Fruit fly (Drosophila melanogaster) whole organism, adult: ENCODE data around the gene CG10803.

ENCODE experiments used
- CG11617 ChIP-seq: fragments of 200-800 bp; sonication (Bioruptor generic); optimal IDR thresholded peaks from 2 replicates; lab custom pipeline; 2017; ENCODE audit warnings: mild to moderate bottlenecking, missing biosample characterization, missing genetic modification reagents, missing genetic modification characterization
- CG12768 ChIP-seq: fragments of 200-800 bp; sonication (Bioruptor generic); optimal IDR thresholded peaks from 2 replicates; lab custom pipeline; 2017; ENCODE audit warnings: missing biosample characterization, missing genetic modification characterization, mild to moderate bottlenecking, moderate library complexity, missing genetic modification reagents
- CG14711 ChIP-seq: fragments of 200-800 bp; sonication (Bioruptor generic); optimal IDR thresholded peaks from 2 replicates; lab custom pipeline; 2018; ENCODE audit warnings: missing biosample characterization, mild to moderate bottlenecking, missing genetic modification characterization, moderate library complexity
- CG1620 ChIP-seq: fragments of 200-800 bp; sonication (Bioruptor generic); optimal IDR thresholded peaks from 2 replicates; lab custom pipeline; 2016; ENCODE audit warnings: missing biosample characterization, missing genetic modification characterization
- CG33017 ChIP-seq: fragments of 200-800 bp; sonication (Bioruptor generic); optimal IDR thresholded peaks from 2 replicates; lab custom pipeline; 2018; ENCODE audit warnings: missing biosample characterization, mild to moderate bottlenecking, missing genetic modification characterization, moderate library complexity
- CG5204 ChIP-seq: fragments of 200-800 bp; sonication (Bioruptor generic); optimal IDR thresholded peaks from 2 replicates; lab custom pipeline; 2016; ENCODE audit warnings: missing biosample characterization, missing genetic modification characterization
- CG7045 ChIP-seq: fragments of 200-800 bp; sonication (Bioruptor generic); optimal IDR thresholded peaks from 2 replicates; lab custom pipeline; 2017; ENCODE audit warnings: missing biosample characterization, mild to moderate bottlenecking, missing genetic modification characterization
- CG7101 ChIP-seq: fragments of 200-800 bp; sonication (Bioruptor generic); optimal IDR thresholded peaks from 2 replicates; lab custom pipeline; 2018; ENCODE audit warnings: missing biosample characterization, mild to moderate bottlenecking, missing genetic modification characterization, moderate library complexity
- Clk ChIP-seq: fragments of 200-800 bp; sonication (Bioruptor generic); optimal IDR thresholded peaks from 2 replicates; lab custom pipeline; 2017; ENCODE audit warnings: missing biosample characterization, missing genetic modification characterization
- Crg-1 ChIP-seq: fragments of 200-800 bp; sonication (Bioruptor generic); optimal IDR thresholded peaks from 2 replicates; lab custom pipeline; 2016; ENCODE audit warnings: missing biosample characterization, missing genetic modification characterization
- Hr96 ChIP-seq: fragments of 200-800 bp; sonication (Bioruptor generic); optimal IDR thresholded peaks from 2 replicates; lab custom pipeline; 2016; ENCODE audit warnings: missing biosample characterization, missing genetic modification characterization
- Mnt ChIP-seq: fragments of 200-800 bp; sonication (Bioruptor generic); optimal IDR thresholded peaks from 2 replicates; lab custom pipeline; 2016; ENCODE audit warnings: missing biosample characterization, mild to moderate bottlenecking, missing genetic modification characterization
- bab1 ChIP-seq: fragments of 200-800 bp; sonication (Bioruptor generic); optimal IDR thresholded peaks from 3 replicates; lab custom pipeline; 2019; ENCODE audit warnings: missing biosample characterization, mild to moderate bottlenecking, missing genetic modification characterization, moderate library complexity
- cic ChIP-seq: fragments of 200-800 bp; sonication (Bioruptor generic); optimal IDR thresholded peaks from 2 replicates; lab custom pipeline; 2017; ENCODE audit warnings: missing biosample characterization, mild to moderate bottlenecking, missing genetic modification characterization, moderate library complexity
- cnc ChIP-seq, 2 experiments: fragments of >200 bp; optimal IDR thresholded peaks; 2 replicates each; lab custom pipeline; 2017
- kay ChIP-seq: fragments of 200-800 bp; sonication (Bioruptor generic); peaks from one replicate; lab custom pipeline; 2016; ENCODE audit warnings: missing biosample characterization, missing genetic modification characterization, borderline replicate concordance
- ovo ChIP-seq: fragments of 200-800 bp; sonication (Bioruptor generic); optimal IDR thresholded peaks from 2 replicates; lab custom pipeline; 2016; ENCODE audit warnings: missing biosample characterization, missing genetic modification characterization
- pad ChIP-seq: fragments of 200-800 bp; sonication (Bioruptor generic); optimal IDR thresholded peaks from 3 replicates; lab custom pipeline; 2017; ENCODE audit warnings: missing biosample characterization, missing genetic modification characterization, mild to moderate bottlenecking, moderate library complexity, missing genetic modification reagents
- tj ChIP-seq: fragments of 200-800 bp; sonication (Bioruptor generic); optimal IDR thresholded peaks from 3 replicates; lab custom pipeline; 2017; ENCODE audit warnings: missing biosample characterization, mild to moderate bottlenecking, missing genetic modification characterization, moderate library complexity
- toe ChIP-seq: fragments of 200-800 bp; sonication (Bioruptor generic); optimal IDR thresholded peaks from 2 replicates; lab custom pipeline; 2016; ENCODE audit warnings: missing biosample characterization, missing genetic modification characterization

CG10803 gene

DNA sequence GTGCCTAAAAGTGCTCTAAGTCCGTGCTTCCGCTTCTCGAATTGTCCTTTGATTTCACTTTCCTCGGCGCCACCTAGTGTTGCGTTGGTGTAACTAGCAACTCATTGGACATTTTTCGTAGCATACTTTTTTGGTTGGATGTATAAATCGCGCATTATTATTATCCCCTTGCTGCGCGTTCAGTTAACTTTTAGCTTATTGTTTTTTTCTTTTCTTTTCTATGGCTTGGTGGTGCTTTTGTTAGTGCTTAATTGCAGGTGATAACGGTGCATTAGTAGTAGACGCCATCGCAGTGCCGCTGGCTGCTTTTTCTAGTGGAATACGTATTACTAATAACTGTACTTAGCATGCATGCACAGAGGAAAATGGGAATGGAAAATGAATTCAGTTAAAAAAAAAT lies 4.4 kb upstream of the CG10803 start:
- TF ChIP-seq Crg-1 (GFP tag; lab: Kevin White, UChicago) (peak; percentile 9), CG7101 (tag; lab: Kevin White, UChicago) (peak; percentile 37), Hr96 (GFP tag; lab: Kevin White, UChicago) (peak; percentile 40), CG1620 (no peak), toe (GFP tag; lab: Kevin White, UChicago) (peak; percentile 19), Clk (GFP tag; lab: Kevin White, UChicago) (no peak), bab1 (GFP tag; lab: Kevin White, UChicago) (peak; percentile 37), ovo (GFP tag; lab: Kevin White, UChicago) (peak; percentile 72), tj (GFP tag; lab: Kevin White, UChicago) (peak; percentile 40), Mnt (GFP tag; lab: Kevin White, UChicago) (peak; percentile 16), CG7045 (GFP tag; lab: Kevin White, UChicago) (no peak), pad (GFP tag; lab: Kevin White, UChicago) (peak; percentile 76), cic (GFP tag; lab: Kevin White, UChicago) (peak; percentile 67), CG5204 (GFP tag; lab: Kevin White, UChicago) (no peak), CG11617 (peak; percentile 22), kay (GFP tag; lab: Kevin White, UChicago) (no peak), CG12768 (peak; percentile 8), CG33017 (tag; lab: Kevin White, UChicago) (peak; percentile 56), cnc (optimal IDR thresholded peaks at IDR 0.05; lab: Kevin White, UChicago) (no peak), CG14711 (tag; lab: Kevin White, UChicago) (peak; percentile 31)

DNA sequence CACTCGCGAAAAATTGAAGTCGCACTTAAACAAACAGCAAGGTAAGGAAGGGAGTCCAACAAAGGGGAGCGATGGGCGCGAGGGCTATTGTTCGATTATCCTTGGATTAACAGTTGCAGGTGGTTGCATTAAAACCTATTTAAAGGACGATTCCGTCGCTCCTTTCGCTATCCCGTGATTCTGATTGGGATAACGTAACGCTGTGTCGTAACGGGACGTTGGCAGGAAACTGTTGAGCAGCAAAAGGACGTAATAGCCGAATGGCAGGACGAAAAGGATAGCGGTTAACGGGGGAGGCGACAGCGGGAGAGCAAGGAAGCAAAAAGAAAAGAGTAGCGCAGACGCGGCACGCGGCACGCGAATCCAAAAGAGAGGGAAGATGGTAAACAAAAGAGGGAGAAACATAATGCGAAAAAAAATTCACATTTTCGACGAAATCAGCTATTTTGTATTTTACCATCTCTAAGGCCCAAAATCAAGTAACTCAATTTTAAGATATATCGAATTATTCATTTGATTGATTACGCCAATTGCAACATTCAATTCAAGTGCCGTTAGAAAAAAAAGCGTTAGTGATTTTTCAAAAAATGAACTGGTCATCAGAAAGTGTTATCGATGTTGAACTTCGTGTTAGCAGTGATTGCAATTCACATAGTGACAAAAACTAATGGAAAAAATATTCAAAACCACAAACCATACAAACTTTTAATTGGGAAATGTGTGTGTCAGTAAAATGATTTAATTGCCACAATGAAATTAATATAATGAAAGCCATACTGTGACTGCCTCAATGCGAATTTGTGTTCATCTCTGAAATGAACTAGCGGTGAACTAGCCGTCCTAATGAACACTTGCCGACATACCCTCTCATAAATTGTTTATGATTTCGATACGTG lies 3.1 kb upstream of the CG10803 start, which contains the start of the genes CG10804 and CG10802:
CG10804 (minus strand) TSS at position 204 of the 896 bp plus-strand sequence.
CG10802 (plus strand) TSS at position 847 of the 896 bp plus-strand sequence.
- peak; percentile 19 for TF ChIP-seq Clk (GFP tag; lab: Kevin White, UChicago)
- TF ChIP-seq CG1620 = peak; percentile 91
- peak; percentile 75 for TF ChIP-seq Crg-1 (GFP tag; lab: Kevin White, UChicago)
- TF ChIP-seq CG7045 (GFP tag; lab: Kevin White, UChicago) = no peak
- no peak for TF ChIP-seq cic (GFP tag; lab: Kevin White, UChicago)
- peak; percentile 89 for TF ChIP-seq tj (GFP tag; lab: Kevin White, UChicago)
- TF ChIP-seq CG14711 (tag; lab: Kevin White, UChicago) = peak; percentile 73
- peak; percentile 69 for TF ChIP-seq Mnt (GFP tag; lab: Kevin White, UChicago)
- peak; percentile 80 for TF ChIP-seq CG5204 (GFP tag; lab: Kevin White, UChicago)
- peak; percentile 32 for TF ChIP-seq CG33017 (tag; lab: Kevin White, UChicago)
- no peak for TF ChIP-seq Hr96 (GFP tag; lab: Kevin White, UChicago)
- peak; percentile 37 for TF ChIP-seq pad (GFP tag; lab: Kevin White, UChicago)
- peak; percentile 57 for TF ChIP-seq CG11617
- TF ChIP-seq CG7101 (tag; lab: Kevin White, UChicago) = peak; percentile 73
- no peak for TF ChIP-seq cnc (optimal IDR thresholded peaks at IDR 0.05; lab: Kevin White, UChicago)
- no peak for TF ChIP-seq kay (GFP tag; lab: Kevin White, UChicago)
- TF ChIP-seq CG12768 = peak; percentile 39
- TF ChIP-seq toe (GFP tag; lab: Kevin White, UChicago) = peak; percentile 76
- TF ChIP-seq ovo (GFP tag; lab: Kevin White, UChicago) = peak; percentile 85
- peak; percentile 91 for TF ChIP-seq bab1 (GFP tag; lab: Kevin White, UChicago)

DNA sequence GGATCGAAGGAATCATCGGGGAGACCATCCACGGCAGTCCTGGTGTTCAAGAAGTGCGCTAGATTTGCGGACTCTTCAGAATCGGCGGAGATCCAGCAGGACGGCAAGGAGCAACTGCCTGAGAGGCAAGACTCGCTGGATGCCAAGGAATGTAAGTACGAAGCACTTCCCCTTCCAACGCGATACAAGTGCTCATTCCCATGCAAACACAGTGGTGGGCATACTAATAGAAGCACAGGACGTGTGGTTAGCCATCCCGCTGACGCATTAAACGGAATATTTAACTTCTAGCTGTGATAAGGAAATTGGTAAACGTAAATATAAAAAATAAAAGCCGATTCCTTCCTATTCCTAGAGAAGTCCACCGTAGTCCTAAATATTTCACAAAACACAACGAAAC lies 421 bp downstream of the CG10803 start:
- no peak for TF ChIP-seq Hr96 (GFP tag; lab: Kevin White, UChicago)
- no peak for TF ChIP-seq ovo (GFP tag; lab: Kevin White, UChicago)
- no peak for TF ChIP-seq kay (GFP tag; lab: Kevin White, UChicago)
- no peak for TF ChIP-seq Mnt (GFP tag; lab: Kevin White, UChicago)
- no peak for TF ChIP-seq Clk (GFP tag; lab: Kevin White, UChicago)
- TF ChIP-seq toe (GFP tag; lab: Kevin White, UChicago) = no peak
- TF ChIP-seq pad (GFP tag; lab: Kevin White, UChicago) = no peak
- no peak for TF ChIP-seq Crg-1 (GFP tag; lab: Kevin White, UChicago)
- TF ChIP-seq cic (GFP tag; lab: Kevin White, UChicago) = no peak
- TF ChIP-seq CG33017 (tag; lab: Kevin White, UChicago) = no peak
- no peak for TF ChIP-seq bab1 (GFP tag; lab: Kevin White, UChicago)
- TF ChIP-seq CG12768 = no peak
- no peak for TF ChIP-seq CG1620
- TF ChIP-seq CG11617 = no peak
- no peak for TF ChIP-seq CG14711 (tag; lab: Kevin White, UChicago)

DNA sequence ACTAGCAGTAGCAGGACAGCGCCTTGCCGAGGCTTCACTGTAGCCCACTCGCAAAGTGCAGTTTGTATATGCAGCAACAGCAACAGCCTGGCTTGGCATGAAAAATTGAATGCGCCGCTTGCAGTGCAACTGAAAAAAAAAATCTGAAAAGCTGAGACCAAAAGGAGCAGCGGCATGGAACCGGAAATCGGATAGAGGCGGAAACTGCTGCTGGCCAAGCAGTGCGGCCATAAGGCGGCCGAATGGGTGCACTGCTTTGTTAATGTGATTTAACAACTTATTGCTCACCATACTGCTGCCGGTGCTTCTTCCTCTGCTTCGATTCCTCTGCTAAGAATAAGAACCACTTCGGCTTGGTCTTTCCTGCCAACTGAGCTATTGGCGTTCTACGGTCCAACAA lies 18.8 kb downstream of the CG10803 start:
- no peak for TF ChIP-seq tj (GFP tag; lab: Kevin White, UChicago)
- no peak for TF ChIP-seq Crg-1 (GFP tag; lab: Kevin White, UChicago)
- TF ChIP-seq CG7101 (tag; lab: Kevin White, UChicago) = no peak
- TF ChIP-seq CG1620 = no peak
- TF ChIP-seq cic (GFP tag; lab: Kevin White, UChicago) = no peak
- no peak for TF ChIP-seq CG7045 (GFP tag; lab: Kevin White, UChicago)
- TF ChIP-seq CG33017 (tag; lab: Kevin White, UChicago) = no peak
- TF ChIP-seq Clk (GFP tag; lab: Kevin White, UChicago) = no peak
- TF ChIP-seq kay (GFP tag; lab: Kevin White, UChicago) = no peak
- TF ChIP-seq bab1 (GFP tag; lab: Kevin White, UChicago) = no peak
- no peak for TF ChIP-seq CG14711 (tag; lab: Kevin White, UChicago)
- TF ChIP-seq Hr96 (GFP tag; lab: Kevin White, UChicago) = no peak
- no peak for TF ChIP-seq pad (GFP tag; lab: Kevin White, UChicago)
- TF ChIP-seq CG11617 = no peak
- TF ChIP-seq CG5204 (GFP tag; lab: Kevin White, UChicago) = no peak
- no peak for TF ChIP-seq ovo (GFP tag; lab: Kevin White, UChicago)
